Worm (Caenorhabditis elegans) whole organism, mixed stage, embryonic: ENCODE data around the gene Y75B8A.44.

ENCODE experiments used
- M03D4.4 ChIP-seq: sonication (generic microtip); optimal IDR thresholded peaks from 2 replicates; lab custom pipeline; 2017; ENCODE audit warnings: mild to moderate bottlenecking, missing genetic modification characterization, missing compliant biosample characterization
- bed-3 ChIP-seq: fragments of 200-800 bp; sonication (Bioruptor generic); optimal IDR thresholded peaks from 3 replicates; lab custom pipeline; 2018; ENCODE audit warnings: mild to moderate bottlenecking, missing genetic modification characterization, moderate library complexity, missing compliant biosample characterization
- blmp-1 ChIP-seq: fragments of 150-350 bp; optimal IDR thresholded peaks from 2 replicates; lab custom pipeline; 2014; ENCODE audit warnings: missing biosample characterization, missing genetic modification characterization
- ceh-39 ChIP-seq: fragments of 150-350 bp; optimal IDR thresholded peaks from 2 replicates; lab custom pipeline; 2014; ENCODE audit warnings: missing biosample characterization, missing genetic modification characterization
- ceh-43 ChIP-seq: fragments of 200-800 bp; sonication (Bioruptor generic); optimal IDR thresholded peaks from 2 replicates; lab custom pipeline; 2018; ENCODE audit warnings: mild to moderate bottlenecking, missing genetic modification characterization, moderate library complexity, missing compliant biosample characterization
- ceh-83 ChIP-seq: fragments of 200-800 bp; sonication (Bioruptor generic); optimal IDR thresholded peaks from 2 replicates; lab custom pipeline; 2018; ENCODE audit warnings: mild to moderate bottlenecking, missing genetic modification characterization, missing compliant biosample characterization
- ces-1 ChIP-seq: fragments of 150-350 bp; optimal IDR thresholded peaks from 2 replicates; lab custom pipeline; 2014; ENCODE audit warnings: missing biosample characterization, missing genetic modification reagents, missing genetic modification characterization
- drap-1 ChIP-seq: fragments of 200-800 bp; sonication (Bioruptor generic); optimal IDR thresholded peaks from 3 replicates; lab custom pipeline; 2018; ENCODE audit warnings: mild to moderate bottlenecking, missing genetic modification characterization, missing compliant biosample characterization
- elt-1 ChIP-seq: sonication (generic microtip); optimal IDR thresholded peaks from 2 replicates; lab custom pipeline; 2017; ENCODE audit warnings: missing genetic modification characterization, mild to moderate bottlenecking, missing compliant biosample characterization, antibody characterized with exemption, moderate library complexity, borderline replicate concordance; ENCODE audit not compliant: insufficient read depth
- elt-3 ChIP-seq: fragments of 150-350 bp; optimal IDR thresholded peaks from 2 replicates; lab custom pipeline; 2014; ENCODE audit warnings: missing biosample characterization, missing genetic modification characterization
- ham-2 ChIP-seq: fragments of 200-800 bp; sonication (Bioruptor generic); optimal IDR thresholded peaks from 2 replicates; lab custom pipeline; 2018; ENCODE audit warnings: mild to moderate bottlenecking, missing genetic modification characterization, missing compliant biosample characterization
- hlh-1 ChIP-seq: fragments of 150-350 bp; optimal IDR thresholded peaks from 2 replicates; lab custom pipeline; 2014; ENCODE audit warnings: missing biosample characterization, missing genetic modification reagents, missing genetic modification characterization
- lin-13 ChIP-seq: fragments of 150-350 bp; optimal IDR thresholded peaks from 2 replicates; lab custom pipeline; 2014; ENCODE audit warnings: missing biosample characterization, missing genetic modification characterization
- lin-32 ChIP-seq: fragments of 200-800 bp; sonication (Bioruptor generic); optimal IDR thresholded peaks from 2 replicates; lab custom pipeline; 2018; ENCODE audit warnings: mild to moderate bottlenecking, missing genetic modification characterization, missing compliant biosample characterization
- lsy-2 ChIP-seq: fragments of 150-350 bp; optimal IDR thresholded peaks from 2 replicates; lab custom pipeline; 2014; ENCODE audit warnings: missing biosample characterization, missing genetic modification characterization
- mab-5 ChIP-seq: fragments of 150-350 bp; optimal IDR thresholded peaks from 2 replicates; lab custom pipeline; 2014; ENCODE audit warnings: missing biosample characterization, missing genetic modification characterization
- mep-1 ChIP-seq: fragments of 150-350 bp; optimal IDR thresholded peaks from 2 replicates; lab custom pipeline; 2017; ENCODE audit warnings: missing biosample characterization, missing genetic modification reagents, missing genetic modification characterization, inconsistent platforms
- mls-2 ChIP-seq: sonication (generic microtip); optimal IDR thresholded peaks from 2 replicates; lab custom pipeline; 2016; ENCODE audit warnings: mild to moderate bottlenecking, missing genetic modification characterization, moderate library complexity, missing compliant biosample characterization
- nhr-12 ChIP-seq: fragments of 150-350 bp; optimal IDR thresholded peaks from 2 replicates; lab custom pipeline; 2014; ENCODE audit warnings: missing biosample characterization, missing genetic modification characterization
- nhr-2 ChIP-seq: fragments of 150-350 bp; optimal IDR thresholded peaks from 2 replicates; lab custom pipeline; 2014; ENCODE audit warnings: missing biosample characterization, missing genetic modification characterization
- nhr-237 ChIP-seq: fragments of 150-350 bp; optimal IDR thresholded peaks from 2 replicates; lab custom pipeline; 2014; ENCODE audit warnings: missing biosample characterization, missing genetic modification characterization
- nhr-76 ChIP-seq: sonication (generic microtip); optimal IDR thresholded peaks from 2 replicates; lab custom pipeline; 2017; ENCODE audit warnings: missing biosample characterization, missing genetic modification characterization
- pha-4 ChIP-seq: fragments of 150-350 bp; optimal IDR thresholded peaks from 2 replicates; lab custom pipeline; 2018; ENCODE audit warnings: missing biosample characterization, missing genetic modification reagents, missing genetic modification characterization
- sem-2 ChIP-seq: fragments of 200-800 bp; sonication (Bioruptor generic); optimal IDR thresholded peaks from 2 replicates; lab custom pipeline; 2018; ENCODE audit warnings: mild to moderate bottlenecking, missing genetic modification characterization, missing compliant biosample characterization
- snpc-4 ChIP-seq: fragments of 150-350 bp; optimal IDR thresholded peaks from 2 replicates; lab custom pipeline; 2014; ENCODE audit warnings: missing biosample characterization, missing genetic modification characterization
- sptf-1 ChIP-seq: sonication (generic microtip); optimal IDR thresholded peaks from 2 replicates; lab custom pipeline; 2017; ENCODE audit warnings: mild to moderate bottlenecking, missing genetic modification characterization, moderate library complexity, missing compliant biosample characterization
- unc-120 ChIP-seq: sonication (generic microtip); optimal IDR thresholded peaks from 2 replicates; lab custom pipeline; 2017; ENCODE audit warnings: missing genetic modification characterization, missing compliant biosample characterization; ENCODE audit not compliant: poor library complexity, severe bottlenecking
- unc-39 ChIP-seq: fragments of 150-350 bp; optimal IDR thresholded peaks from 2 replicates; lab custom pipeline; 2014; ENCODE audit warnings: missing biosample characterization, missing genetic modification characterization
- unc-62 ChIP-seq: fragments of 150-350 bp; optimal IDR thresholded peaks from 2 replicates; lab custom pipeline; 2014; ENCODE audit warnings: missing biosample characterization, missing genetic modification reagents, missing genetic modification characterization
- ztf-11 ChIP-seq: fragments of 150-350 bp; optimal IDR thresholded peaks from 2 replicates; lab custom pipeline; 2014; ENCODE audit warnings: missing biosample characterization, missing genetic modification characterization

Gene Y75B8A.44

DNA sequence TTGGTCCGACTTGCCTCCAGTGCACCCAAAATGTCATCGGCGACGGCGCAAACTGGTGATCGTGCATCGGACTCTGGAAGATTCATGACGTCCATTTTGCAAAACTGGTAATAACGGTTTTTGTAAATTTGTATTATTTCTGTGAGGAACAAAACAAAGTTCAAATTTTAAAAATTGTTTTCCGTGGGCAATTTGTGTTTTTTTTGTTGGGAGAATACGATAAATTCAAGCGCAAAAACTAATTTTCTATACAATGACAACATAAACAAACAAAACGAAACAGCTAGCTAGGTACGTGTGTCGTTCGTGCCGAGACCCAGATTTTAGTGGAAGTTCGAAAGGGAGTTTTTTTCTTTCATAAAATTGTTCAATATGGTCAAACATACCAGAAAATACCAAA is 11.4 kb upstream of the Y75B8A.44 start, which contains the start of gene Y75B8A.10:
TSS of gene Y75B8A.10 (minus strand) at position 101 of the 400 bp plus-strand sequence.
- no peak for TF ChIP-seq nhr-12 (tag; lab: Kevin White, UChicago)
- TF ChIP-seq ceh-83 = no peak
- TF ChIP-seq bed-3 (GFP tag; lab: Kevin White, UChicago) = no peak
- no peak for TF ChIP-seq elt-3 (tag; lab: Kevin White, UChicago)
- no peak for TF ChIP-seq unc-120 (tag; lab: Kevin White, UChicago)
- no peak for TF ChIP-seq ceh-39 (tag; lab: Kevin White, UChicago)
- no peak for TF ChIP-seq snpc-4 (tag; lab: Kevin White, UChicago)
- TF ChIP-seq blmp-1 (tag; lab: Kevin White, UChicago) = no peak
- no peak for TF ChIP-seq sptf-1 (tag; lab: Kevin White, UChicago)
- TF ChIP-seq drap-1 (GFP tag; lab: Kevin White, UChicago) = no peak
- TF ChIP-seq M03D4.4 (tag; lab: Kevin White, UChicago) = no peak
- no peak for TF ChIP-seq mls-2
- TF ChIP-seq unc-39 = no peak
- TF ChIP-seq lin-32 (GFP tag; lab: Kevin White, UChicago) = no peak

DNA sequence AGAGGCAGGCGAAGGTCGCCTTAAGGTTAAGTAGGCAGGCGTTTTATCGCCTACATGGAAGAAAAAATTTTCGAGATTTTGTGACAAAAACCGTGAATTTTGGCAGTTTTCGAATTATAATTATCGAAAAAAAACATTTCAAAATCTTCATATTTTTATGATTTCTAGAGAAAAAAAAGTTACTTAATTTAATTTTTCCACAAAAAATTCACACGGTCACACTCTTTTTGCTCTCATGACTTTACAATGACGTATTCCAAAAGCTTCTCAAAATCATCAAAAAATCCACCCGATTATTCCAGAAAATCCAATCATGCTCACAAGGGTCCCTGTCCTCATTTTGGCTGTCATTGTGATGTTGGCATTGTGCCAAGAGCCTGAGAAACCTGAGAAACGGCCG is 8.2 kb upstream of the Y75B8A.44 start, which contains the start of gene lury-1:
TSS of gene lury-1 (plus strand) at position 301 of the 400 bp plus-strand sequence.
- TF ChIP-seq nhr-237 = no peak
- TF ChIP-seq nhr-2 (tag; lab: Kevin White, UChicago) = no peak
- TF ChIP-seq unc-120 (tag; lab: Kevin White, UChicago) = no peak
- no peak for TF ChIP-seq ham-2 (GFP tag; lab: Kevin White, UChicago)
- no peak for TF ChIP-seq lin-13 (tag; lab: Kevin White, UChicago)
- no peak for TF ChIP-seq elt-3 (tag; lab: Kevin White, UChicago)
- TF ChIP-seq ztf-11 (tag; lab: Kevin White, UChicago) = no peak
- TF ChIP-seq unc-39 = no peak
- TF ChIP-seq nhr-76 (tag; lab: Kevin White, UChicago) = no peak
- no peak for TF ChIP-seq nhr-12 (tag; lab: Kevin White, UChicago)
- no peak for TF ChIP-seq mep-1 (tag; lab: Kevin White, UChicago)
- TF ChIP-seq sptf-1 (tag; lab: Kevin White, UChicago) = no peak
- TF ChIP-seq snpc-4 (tag; lab: Kevin White, UChicago) = no peak
- no peak for TF ChIP-seq drap-1 (GFP tag; lab: Kevin White, UChicago)
- TF ChIP-seq lin-32 (GFP tag; lab: Kevin White, UChicago) = no peak
- TF ChIP-seq elt-1 (tag; lab: Kevin White, UChicago) = no peak
- TF ChIP-seq hlh-1 (tag; lab: Kevin White, UChicago) = no peak
- TF ChIP-seq unc-62 = no peak

DNA sequence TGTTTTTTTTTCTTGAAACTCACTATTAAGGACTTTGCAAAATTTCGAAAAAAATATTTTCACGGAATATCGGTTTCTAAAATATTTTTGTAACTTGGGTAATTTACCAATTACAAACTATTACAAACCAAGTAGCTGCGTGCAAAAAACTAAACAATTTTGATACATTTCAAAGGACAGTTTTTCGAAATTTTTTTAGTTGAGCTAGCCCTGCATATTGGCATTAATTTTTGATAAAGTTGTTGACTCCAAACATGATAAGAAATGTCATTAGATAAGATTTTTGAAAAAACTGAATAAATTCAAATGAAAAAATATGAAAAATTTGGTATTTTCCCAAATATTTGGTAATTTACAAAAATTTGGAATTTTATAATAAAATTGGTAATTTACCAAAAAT is 6.1 kb upstream of the Y75B8A.44 start:
- TF ChIP-seq M03D4.4 (tag; lab: Kevin White, UChicago) (no peak), unc-39 (no peak), ceh-39 (tag; lab: Kevin White, UChicago) (no peak), pha-4 (tag; lab: Kevin White, UChicago) (no peak), ces-1 (no peak), elt-3 (tag; lab: Kevin White, UChicago) (no peak), ham-2 (GFP tag; lab: Kevin White, UChicago) (no peak), ceh-83 (no peak), blmp-1 (tag; lab: Kevin White, UChicago) (no peak), unc-120 (tag; lab: Kevin White, UChicago) (no peak), mep-1 (tag; lab: Kevin White, UChicago) (no peak), ceh-43 (GFP tag; lab: Kevin White, UChicago) (no peak)

DNA sequence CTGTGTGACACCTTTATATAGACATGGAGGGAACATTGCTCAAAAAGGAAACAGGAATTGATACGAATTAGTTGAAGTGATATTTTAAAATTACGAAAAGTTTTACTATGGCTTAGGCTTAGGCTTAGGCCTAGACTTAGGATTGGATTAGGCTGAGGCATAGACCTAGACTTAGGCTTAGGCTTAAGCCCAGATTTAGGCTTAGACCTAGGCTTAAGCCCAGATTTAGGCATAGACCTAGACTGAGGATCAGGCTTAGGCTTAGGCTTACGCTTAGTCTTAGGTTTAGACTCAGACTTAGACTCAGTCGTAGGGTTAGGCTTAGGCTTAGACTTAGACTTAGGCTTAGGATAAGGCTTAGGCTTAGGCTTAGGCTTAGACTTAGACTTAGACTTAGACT is 1.7 kb downstream of the Y75B8A.44 start:
- TF ChIP-seq mab-5 (tag; lab: Kevin White, UChicago) (no peak), ceh-43 (GFP tag; lab: Kevin White, UChicago) (no peak), mls-2 (no peak), ceh-39 (tag; lab: Kevin White, UChicago) (no peak)

DNA sequence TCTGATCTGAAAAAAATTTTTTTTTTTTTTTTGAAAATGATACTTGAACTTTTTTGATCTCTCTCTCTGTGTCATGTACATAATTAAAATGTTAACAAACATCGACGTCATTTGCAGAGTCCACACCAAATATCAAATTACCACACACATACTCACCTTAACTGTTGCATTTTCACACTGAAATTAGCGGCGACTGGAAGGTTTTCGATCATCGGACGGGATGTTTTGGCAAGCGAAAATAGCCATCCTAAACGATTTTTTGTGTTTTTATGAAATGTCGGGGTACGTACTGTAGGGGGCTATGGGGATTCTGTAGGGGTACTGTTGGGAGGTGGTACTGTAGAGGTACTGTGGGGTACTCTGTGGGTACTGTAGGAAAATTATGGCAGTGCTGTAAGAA is 3.8 kb downstream of the Y75B8A.44 start:
- TF ChIP-seq bed-3 (GFP tag; lab: Kevin White, UChicago) (no peak), nhr-12 (tag; lab: Kevin White, UChicago) (no peak), hlh-1 (tag; lab: Kevin White, UChicago) (no peak), ceh-39 (tag; lab: Kevin White, UChicago) (no peak), elt-1 (tag; lab: Kevin White, UChicago) (no peak), lsy-2 (tag; lab: Kevin White, UChicago) (no peak), ceh-83 (no peak), ham-2 (GFP tag; lab: Kevin White, UChicago) (no peak), M03D4.4 (tag; lab: Kevin White, UChicago) (no peak), lin-32 (GFP tag; lab: Kevin White, UChicago) (no peak), nhr-237 (no peak), nhr-2 (tag; lab: Kevin White, UChicago) (no peak), sem-2 (no peak), mls-2 (no peak)
